Fruit fly (Drosophila melanogaster) whole organism, prepupa: ENCODE results near the gene CG34175.

ENCODE experiments used
- CG10669 ChIP-seq: fragments of 200-800 bp; sonication (Bioruptor generic); optimal IDR thresholded peaks from 3 replicates; lab custom pipeline; 2018; ENCODE audit warnings: missing biosample characterization, mild to moderate bottlenecking, missing genetic modification characterization, moderate library complexity
- CG11294 ChIP-seq: fragments of 200-800 bp; sonication (Bioruptor generic); IDR thresholded peaks from 2 replicates; pipeline ENCODE4 v1.3.6; 2022; ENCODE audit warnings: missing biosample characterization, missing genetic modification characterization
- CG11902 ChIP-seq: fragments of 200-800 bp; sonication (Bioruptor generic); optimal IDR thresholded peaks from 3 replicates; lab custom pipeline; 2016; ENCODE audit warnings: missing biosample characterization, missing genetic modification characterization
- CG15336 ChIP-seq: fragments of 200-800 bp; sonication (Bioruptor generic); IDR thresholded peaks from 2 replicates; pipeline ENCODE4 v1.3.6; 2022; ENCODE audit warnings: missing biosample characterization, missing genetic modification characterization
- CG1621 ChIP-seq: fragments of 200-800 bp; sonication (Bioruptor generic); optimal IDR thresholded peaks from 3 replicates; lab custom pipeline; 2018; ENCODE audit warnings: missing biosample characterization, mild to moderate bottlenecking, missing genetic modification characterization
- CG16779 ChIP-seq: fragments of 200-800 bp; sonication (Bioruptor generic); optimal IDR thresholded peaks from 3 replicates; lab custom pipeline; 2017; ENCODE audit warnings: missing biosample characterization, mild to moderate bottlenecking, missing genetic modification characterization
- CG3032 ChIP-seq: fragments of 200-800 bp; optimal IDR thresholded peaks from 2 replicates; lab custom pipeline; 2019; ENCODE audit warnings: missing biosample characterization, mild to moderate bottlenecking, missing genetic modification characterization, moderate library complexity
- CG32006 ChIP-seq: fragments of 200-800 bp; sonication (Bioruptor generic); optimal IDR thresholded peaks from 3 replicates; lab custom pipeline; 2017; ENCODE audit warnings: missing biosample characterization, mild to moderate bottlenecking, missing genetic modification characterization
- CG34406 ChIP-seq: fragments of 200-800 bp; sonication (Bioruptor generic); optimal IDR thresholded peaks from 3 replicates; lab custom pipeline; 2016; ENCODE audit warnings: missing biosample characterization, missing genetic modification characterization
- CG3919 ChIP-seq: fragments of 200-800 bp; sonication (Bioruptor generic); optimal IDR thresholded peaks from 3 replicates; lab custom pipeline; 2016; ENCODE audit warnings: missing biosample characterization, missing genetic modification characterization
- CG4318 ChIP-seq: fragments of 200-800 bp; sonication (Bioruptor generic); optimal IDR thresholded peaks from 3 replicates; lab custom pipeline; 2017; ENCODE audit warnings: missing biosample characterization, mild to moderate bottlenecking, missing genetic modification characterization
- CG6163 ChIP-seq: fragments of 200-800 bp; sonication (Bioruptor generic); IDR thresholded peaks from 3 replicates; pipeline ENCODE4 v1.3.6; 2022; ENCODE audit warnings: missing biosample characterization, missing genetic modification characterization
- CG6276 ChIP-seq: fragments of 200-800 bp; sonication (Bioruptor generic); optimal IDR thresholded peaks from 2 replicates; lab custom pipeline; 2017; ENCODE audit warnings: missing biosample characterization, mild to moderate bottlenecking, missing genetic modification characterization
- CG6854 ChIP-seq: fragments of 200-800 bp; sonication (Bioruptor generic); optimal IDR thresholded peaks from 2 replicates; lab custom pipeline; 2017; ENCODE audit warnings: missing biosample characterization, mild to moderate bottlenecking, missing genetic modification characterization
- CG7368 ChIP-seq: fragments of 200-800 bp; sonication (Bioruptor generic); optimal IDR thresholded peaks from 3 replicates; lab custom pipeline; 2016; ENCODE audit warnings: missing biosample characterization, missing genetic modification characterization
- CG8119 ChIP-seq: fragments of 200-800 bp; sonication (Bioruptor generic); IDR thresholded peaks from 3 replicates; pipeline ENCODE4 v1.3.6; 2022; ENCODE audit warnings: missing biosample characterization, missing genetic modification characterization
- CG9139 ChIP-seq: fragments of 200-800 bp; sonication (Bioruptor generic); optimal IDR thresholded peaks from 3 replicates; lab custom pipeline; 2017; ENCODE audit warnings: missing biosample characterization, mild to moderate bottlenecking, missing genetic modification characterization
- Eip75B ChIP-seq: fragments of 200-800 bp; sonication (Bioruptor generic); optimal IDR thresholded peaks from 3 replicates; lab custom pipeline; 2016; ENCODE audit warnings: missing biosample characterization, missing genetic modification characterization
- Eip78C ChIP-seq: fragments of 200-800 bp; sonication (Bioruptor generic); peaks from one replicate; lab custom pipeline; 2016; ENCODE audit warnings: missing biosample characterization, missing genetic modification characterization
- Ets21C ChIP-seq: fragments of 200-800 bp; sonication (Bioruptor generic); optimal IDR thresholded peaks from 3 replicates; lab custom pipeline; 2016; ENCODE audit warnings: missing biosample characterization, missing genetic modification characterization
- Ets96B ChIP-seq: fragments of 200-800 bp; optimal IDR thresholded peaks from 2 replicates; lab custom pipeline; 2019; ENCODE audit warnings: missing biosample characterization, mild to moderate bottlenecking, missing genetic modification characterization, moderate library complexity
- Gug ChIP-seq: fragments of 200-800 bp; sonication (Bioruptor generic); IDR thresholded peaks from 2 replicates; pipeline ENCODE4 v1.3.6; 2022; ENCODE audit warnings: missing biosample characterization, missing genetic modification characterization
- Hr38 ChIP-seq: sonication (Bioruptor generic); optimal IDR thresholded peaks from 2 replicates; lab custom pipeline; 2016; ENCODE audit warnings: missing biosample characterization, missing genetic modification characterization
- Hr39 ChIP-seq: fragments of 200-800 bp; sonication (Bioruptor generic); optimal IDR thresholded peaks from 2 replicates; lab custom pipeline; 2016; ENCODE audit warnings: missing biosample characterization, missing genetic modification characterization
- Hr4 ChIP-seq: fragments of 200-800 bp; sonication (Bioruptor generic); optimal IDR thresholded peaks from 3 replicates; lab custom pipeline; 2016; ENCODE audit warnings: missing biosample characterization, missing genetic modification characterization
- Lpt ChIP-seq: fragments of 200-800 bp; sonication (Bioruptor generic); optimal IDR thresholded peaks from 3 replicates; lab custom pipeline; 2016; ENCODE audit warnings: missing biosample characterization, missing genetic modification characterization
- Smox ChIP-seq: fragments of 200-800 bp; sonication (Bioruptor generic); optimal IDR thresholded peaks from 3 replicates; lab custom pipeline; 2016; ENCODE audit warnings: missing biosample characterization, missing genetic modification characterization
- Sox15 ChIP-seq: fragments of 200-800 bp; sonication (Bioruptor generic); optimal IDR thresholded peaks from 3 replicates; lab custom pipeline; 2016; ENCODE audit warnings: missing biosample characterization, missing genetic modification characterization
- cyc ChIP-seq: fragments of 200-800 bp; sonication (Bioruptor generic); optimal IDR thresholded peaks from 3 replicates; lab custom pipeline; 2016; ENCODE audit warnings: missing biosample characterization, missing genetic modification characterization
- dac ChIP-seq: fragments of 200-800 bp; sonication (Bioruptor generic); optimal IDR thresholded peaks from 2 replicates; lab custom pipeline; 2017; ENCODE audit warnings: missing biosample characterization, mild to moderate bottlenecking, missing genetic modification characterization
- eg ChIP-seq: fragments of 200-800 bp; sonication (Bioruptor generic); IDR thresholded peaks from 3 replicates; pipeline ENCODE4 v1.3.6; 2022; ENCODE audit warnings: missing biosample characterization, missing genetic modification characterization
- esn ChIP-seq: fragments of 200-800 bp; sonication (Bioruptor generic); optimal IDR thresholded peaks from 2 replicates; lab custom pipeline; 2016; ENCODE audit warnings: missing biosample characterization, mild to moderate bottlenecking, missing genetic modification characterization, moderate library complexity
- fd59A ChIP-seq: fragments of 200-800 bp; sonication (Bioruptor generic); optimal IDR thresholded peaks from 2 replicates; lab custom pipeline; 2017; ENCODE audit warnings: missing biosample characterization, mild to moderate bottlenecking, missing genetic modification characterization, missing genetic modification reagents
- fd85E ChIP-seq: fragments of 200-800 bp; sonication (Bioruptor generic); optimal IDR thresholded peaks from 3 replicates; lab custom pipeline; 2016; ENCODE audit warnings: missing biosample characterization, missing genetic modification characterization
- fkh ChIP-seq: fragments of 200-800 bp; sonication (Bioruptor generic); optimal IDR thresholded peaks from 3 replicates; lab custom pipeline; 2017; ENCODE audit warnings: missing biosample characterization, mild to moderate bottlenecking, missing genetic modification characterization, moderate library complexity
- net ChIP-seq: fragments of 200-800 bp; sonication (Bioruptor generic); optimal IDR thresholded peaks from 3 replicates; lab custom pipeline; 2016; ENCODE audit warnings: missing biosample characterization, missing genetic modification characterization
- spab ChIP-seq: fragments of 200-800 bp; sonication (Bioruptor generic); optimal IDR thresholded peaks from 2 replicates; lab custom pipeline; 2017; ENCODE audit warnings: missing biosample characterization, mild to moderate bottlenecking, missing genetic modification characterization, missing genetic modification reagents
- ss ChIP-seq, 2 experiments: fragments of 200-800 bp; sonication (Bioruptor generic); optimal IDR thresholded peaks; 2 replicates in 1 of 2; 3 replicates in 1 of 2; lab custom pipeline; 2017 to 2018; ENCODE audit warnings: mild to moderate bottlenecking in 2 of 2, missing biosample characterization in 2 of 2, missing genetic modification characterization in 2 of 2, moderate library complexity in 1 of 2
- svp ChIP-seq: fragments of 200-800 bp; sonication (Bioruptor generic); peaks from one replicate; lab custom pipeline; 2016; ENCODE audit warnings: missing biosample characterization, missing genetic modification characterization
- topi ChIP-seq: fragments of 200-800 bp; sonication (Bioruptor generic); optimal IDR thresholded peaks from 3 replicates; lab custom pipeline; 2016; ENCODE audit warnings: missing biosample characterization, missing genetic modification characterization

CG34175 gene

dm6 chr2L:3370920-3371319 is 26.9 kb upstream of the CG34175 start:
- TF ChIP-seq cyc (GFP tag; lab: Kevin White, UChicago) (no peak), spab (GFP tag; lab: Kevin White, UChicago) (no peak), Sox15 (GFP tag; lab: Kevin White, UChicago) (no peak), ss (GFP tag; optimal IDR thresholded peaks at IDR 0.05; lab: Kevin White, UChicago) (no peak), CG8119 (GFP tag; lab: Robert Waterston, UW) (no peak), CG11902 (GFP tag; lab: Kevin White, UChicago) (no peak), eg (GFP tag; lab: Robert Waterston, UW) (no peak), esn (GFP tag; lab: Kevin White, UChicago) (no peak), topi (GFP tag; lab: Kevin White, UChicago) (no peak), CG3032 (tag; lab: Kevin White, UChicago) (no peak), fkh (GFP tag; lab: Kevin White, UChicago) (no peak), CG6163 (no peak), CG6276 (GFP tag; lab: Kevin White, UChicago) (no peak), Hr38 (GFP tag; lab: Kevin White, UChicago) (no peak), fd59A (GFP tag; lab: Kevin White, UChicago) (no peak), CG6854 (GFP tag; lab: Kevin White, UChicago) (no peak)

DNA sequence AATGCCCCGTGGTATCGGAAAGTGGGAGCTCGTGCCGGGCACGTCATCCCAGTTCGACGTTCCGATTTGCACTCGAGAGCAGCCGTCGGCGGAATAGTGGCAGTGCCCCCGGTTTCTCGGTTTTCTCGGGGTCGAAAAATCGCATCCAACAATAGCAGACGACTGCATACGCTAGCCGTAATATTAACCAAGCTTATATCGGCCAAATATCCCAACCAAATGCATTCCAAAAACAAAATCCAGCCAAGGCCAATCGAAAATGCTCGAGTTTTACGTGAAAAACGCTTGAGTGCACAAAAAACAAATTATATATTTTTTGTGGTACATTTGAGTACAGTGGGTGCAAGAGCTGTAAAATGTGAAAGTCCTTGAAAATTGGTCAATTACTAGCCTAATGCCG is 26.5 kb upstream of the CG34175 start:
- no peak for TF ChIP-seq fd85E (GFP tag; lab: Kevin White, UChicago)
- TF ChIP-seq CG6163 = peak; percentile 62
- no peak for TF ChIP-seq CG1621 (tag; lab: Kevin White, UChicago)
- no peak for TF ChIP-seq Ets21C (GFP tag; lab: Kevin White, UChicago)
- no peak for TF ChIP-seq CG3919 (GFP tag; lab: Kevin White, UChicago)
- peak; percentile 19 for TF ChIP-seq svp (GFP tag; lab: Kevin White, UChicago)
- TF ChIP-seq Ets96B = peak; percentile 20
- TF ChIP-seq net (GFP tag; lab: Kevin White, UChicago) = no peak
- no peak for TF ChIP-seq CG34406 (GFP tag; lab: Kevin White, UChicago)
- TF ChIP-seq Eip75B (GFP tag; lab: Kevin White, UChicago) = peak; percentile 0
- peak; percentile 37 for TF ChIP-seq CG6276 (GFP tag; lab: Kevin White, UChicago)
- TF ChIP-seq CG32006 (GFP tag; lab: Kevin White, UChicago) = peak; percentile 78
- TF ChIP-seq Eip78C (GFP tag; lab: Kevin White, UChicago) = peak; percentile 38
- peak; percentile 53; the same call in 1 of the 2 replicates for TF ChIP-seq CG11294
- TF ChIP-seq dac (GFP tag; lab: Kevin White, UChicago) = peak; percentile 51
- TF ChIP-seq CG7368 (GFP tag; lab: Kevin White, UChicago) = no peak
- peak; percentile 24 for TF ChIP-seq CG16779 (tag; lab: Kevin White, UChicago)
- peak; percentile 59 for TF ChIP-seq CG15336
- TF ChIP-seq Lpt (GFP tag; lab: Kevin White, UChicago) = no peak
- TF ChIP-seq Hr4 (GFP tag; lab: Kevin White, UChicago) = peak; percentile 43
- no peak for TF ChIP-seq cyc (GFP tag; lab: Kevin White, UChicago)
- peak; percentile 68 for TF ChIP-seq Gug
- no peak for TF ChIP-seq CG9139 (GFP tag; lab: Kevin White, UChicago)
- no peak for TF ChIP-seq Hr39 (GFP tag; lab: Kevin White, UChicago)
- TF ChIP-seq CG4318 = peak; percentile 32
- TF ChIP-seq CG8119 (GFP tag; lab: Robert Waterston, UW) = peak; percentile 60; the same call in 1 of the 3 replicates
- no peak for TF ChIP-seq Smox (GFP tag; lab: Kevin White, UChicago)
- TF ChIP-seq fd59A (GFP tag; lab: Kevin White, UChicago) = peak; percentile 12
- TF ChIP-seq CG10669 (GFP tag; lab: Kevin White, UChicago) = peak; percentile 29
- TF ChIP-seq, all 60 proteins: peak for 17
